Worm (Caenorhabditis elegans): ENCODE results near the gene C31G12.1.

DNA sequence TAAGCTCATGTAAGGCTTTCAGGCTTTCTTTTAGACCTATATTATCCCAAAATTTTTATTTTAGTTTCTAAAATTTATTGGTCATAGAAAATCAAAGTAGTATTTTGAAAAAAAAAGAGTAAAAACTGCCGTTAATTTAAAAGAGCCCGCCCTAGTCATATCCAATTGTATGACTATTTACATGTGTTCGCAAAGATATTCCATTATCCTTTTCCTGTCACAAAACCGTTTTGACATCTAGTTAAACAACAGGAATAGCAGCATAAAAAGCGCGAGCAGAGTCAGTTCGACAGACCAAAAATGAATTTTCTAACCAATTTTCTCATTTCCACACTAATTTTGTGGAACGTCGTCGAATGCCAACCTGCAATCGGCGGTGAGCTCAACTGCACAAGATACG is 15.2 kb downstream of the C31G12.1 start, which contains the start of gene F16H6.3:
- TF ChIP-seq tra-4 (tag; optimal IDR thresholded peaks at IDR 0.05): no peak
- TF ChIP-seq ama-1 (optimal IDR thresholded peaks at IDR 0.05): no peak
- no peak for TF ChIP-seq tbx-37 (GFP tag; conservative IDR thresholded peaks at IDR 0.05)
- no peak for TF ChIP-seq ceh-13 (GFP tag; optimal IDR thresholded peaks at IDR 0.05)
- no peak for TF ChIP-seq ceh-36 (tag; optimal IDR thresholded peaks at IDR 0.05)
- no peak for TF ChIP-seq B0310.2 (tag; optimal IDR thresholded peaks at IDR 0.05)
- no peak for TF ChIP-seq flt-1 (GFP tag; IDR thresholded peaks at IDR 0.05)

Measured in whole organism, early embryonic.